Worm (Caenorhabditis elegans): Measurements from ENCODE around the gene C06B8.2.
A peak's percentile ranks its signal among the peaks of the same experiment; 100 is the strongest.

The C06B8.2 gene

ce11 chrV:15483563-15483962 is 5.0 kb upstream of the C06B8.2 start:
- TF ChIP-seq lsy-2 (tag; optimal IDR thresholded peaks at IDR 0.05) (no peak), ceh-63 (GFP tag; optimal IDR thresholded peaks at IDR 0.05) (no peak), ceh-90 (tag; optimal IDR thresholded peaks at IDR 0.05) (no peak), zag-1 (tag; optimal IDR thresholded peaks at IDR 0.05) (no peak), nhr-77 (tag; optimal IDR thresholded peaks at IDR 0.05) (no peak), F16B12.6 (tag; optimal IDR thresholded peaks at IDR 0.05) (no peak), snu-23 (GFP tag; optimal IDR thresholded peaks at IDR 0.05) (peak; percentile 37), jun-1 (tag; optimal IDR thresholded peaks at IDR 0.05) (no peak), mep-1 (tag; optimal IDR thresholded peaks at IDR 0.05) (peak; percentile 17), snpc-4 (tag; optimal IDR thresholded peaks at IDR 0.05) (no peak), nhr-71 (tag; optimal IDR thresholded peaks at IDR 0.05) (no peak), alr-1 (tag; optimal IDR thresholded peaks at IDR 0.05; ENCODE audit: borderline replicate concordance) (no peak), hlh-4 (tag; optimal IDR thresholded peaks at IDR 0.05) (no peak), skn-1 (tag; optimal IDR thresholded peaks at IDR 0.05) (no peak), hpl-2 (GFP tag; optimal IDR thresholded peaks at IDR 0.05) (no peak), lin-35 (GFP tag; optimal IDR thresholded peaks at IDR 0.05) (peak in 1 of 2 experiments; percentile 43), blmp-1 (tag; optimal IDR thresholded peaks at IDR 0.05) (peak; percentile 45), nhr-85 (tag) (peak; percentile 36), aha-1 (tag; optimal IDR thresholded peaks at IDR 0.05) (no peak), tlp-1 (tag; optimal IDR thresholded peaks at IDR 0.05) (no peak), fos-1 (tag; optimal IDR thresholded peaks at IDR 0.05) (no peak), nhr-19 (GFP tag; conservative IDR thresholded peaks at IDR 0.05) (peak; percentile 27; the same call in 1 of the 2 replicates), xbp-1 (tag; optimal IDR thresholded peaks at IDR 0.05) (no peak), nhr-90 (tag; optimal IDR thresholded peaks at IDR 0.05; ENCODE audit: poor library complexity) (peak; percentile 16), egl-27 (tag; optimal IDR thresholded peaks at IDR 0.05) (no peak), fkh-10 (GFP tag; optimal IDR thresholded peaks at IDR 0.05) (no peak), elt-2 (tag; optimal IDR thresholded peaks at IDR 0.05) (peak; percentile 6), lir-3 (tag; optimal IDR thresholded peaks at IDR 0.05; ENCODE audit: poor library complexity) (no peak), nhr-47 (tag; optimal IDR thresholded peaks at IDR 0.05) (no peak), sox-4 (tag; optimal IDR thresholded peaks at IDR 0.05) (no peak), mab-9 (GFP tag; IDR thresholded peaks at IDR 0.05) (no peak), Y116A8C.19 (tag; optimal IDR thresholded peaks at IDR 0.05; ENCODE audit: borderline replicate concordance) (no peak), nhr-20 (tag; optimal IDR thresholded peaks at IDR 0.05) (peak; percentile 39), nhr-76 (tag; optimal IDR thresholded peaks at IDR 0.05) (no peak), lin-14 (GFP tag; optimal IDR thresholded peaks at IDR 0.05) (peak; percentile 57), egl-13 (tag; optimal IDR thresholded peaks at IDR 0.05) (no peak), elt-3 (tag; optimal IDR thresholded peaks at IDR 0.05) (peak in 1 of 6 experiments; percentile 9), unc-62 (GFP tag; optimal IDR thresholded peaks at IDR 0.05) (no peak), pag-3 (tag; optimal IDR thresholded peaks at IDR 0.05; ENCODE audit: borderline replicate concordance, insufficient read depth) (no peak), nhr-84 (tag; optimal IDR thresholded peaks at IDR 0.05) (no peak), aly-2 (tag; optimal IDR thresholded peaks at IDR 0.05) (no peak), unc-130 (tag; optimal IDR thresholded peaks at IDR 0.05) (no peak), ets-5 (GFP tag; IDR thresholded peaks at IDR 0.05) (no peak), C16A3.4 (tag; optimal IDR thresholded peaks at IDR 0.05) (no peak)

DNA sequence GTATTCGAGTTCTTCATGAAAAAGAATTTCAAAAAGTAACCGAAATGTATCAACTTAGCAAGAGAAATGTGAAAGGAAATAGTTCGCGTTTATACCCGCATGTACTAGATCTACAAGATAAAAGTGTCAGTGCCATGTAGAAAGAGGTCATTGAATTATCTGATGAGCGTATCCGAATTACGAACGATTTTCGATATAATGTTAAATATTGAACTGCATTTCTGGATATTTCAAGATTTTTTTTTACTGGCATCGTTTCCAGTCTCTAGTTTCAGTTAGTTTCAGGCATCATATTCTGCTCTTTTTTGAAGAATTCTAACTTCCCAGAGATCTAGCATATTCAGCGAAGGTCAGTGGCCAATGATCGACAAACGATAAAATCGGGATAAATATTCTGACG is 2.8 kb upstream of the C06B8.2 start, which contains the start of gene nhr-150:
nhr-150 (minus strand) TSS at position 92 of the 400 bp plus-strand sequence.
- TF ChIP-seq pax-3 (tag; optimal IDR thresholded peaks at IDR 0.05): no peak
